Worm (Caenorhabditis elegans): ENCODE results near the gene F16G10.8.

F16G10.8 gene

ce11 chrII:2418836-2419235 lies 35.6 kb upstream of the F16G10.8 start, which contains the start of gene fbxc-20:
TSS of gene fbxc-20 (plus strand) at chrII:2419136.
- no peak for TF ChIP-seq isw-1 (GFP tag; IDR thresholded peaks at IDR 0.05)
- no peak for TF ChIP-seq lsy-2 (tag; optimal IDR thresholded peaks at IDR 0.05)
- no peak for TF ChIP-seq aly-2 (tag; optimal IDR thresholded peaks at IDR 0.05)
- no peak for TF ChIP-seq tbx-2 (tag; optimal IDR thresholded peaks at IDR 0.05)
- TF ChIP-seq elt-2 (tag; optimal IDR thresholded peaks at IDR 0.05): no peak
- TF ChIP-seq elt-3 (tag; optimal IDR thresholded peaks at IDR 0.05): no peak
- no peak for TF ChIP-seq nhr-90 (tag; optimal IDR thresholded peaks at IDR 0.05; ENCODE audit: poor library complexity)
- TF ChIP-seq ztf-11 (tag; optimal IDR thresholded peaks at IDR 0.05): no peak
- no peak for TF ChIP-seq mab-9 (GFP tag; IDR thresholded peaks at IDR 0.05)
- no peak for TF ChIP-seq tlp-1 (tag; optimal IDR thresholded peaks at IDR 0.05)
- no peak for TF ChIP-seq lin-39 (tag; optimal IDR thresholded peaks at IDR 0.05)
- no peak for TF ChIP-seq swsn-7 (tag; optimal IDR thresholded peaks at IDR 0.05)

ce11 chrII:2417889-2418288 lies 34.7 kb upstream of the F16G10.8 start, which contains the start of the genes F42G2.5 and F42G2.7:
TSS of gene F42G2.5 (minus strand) at chrII:2417989.
TSS of gene F42G2.7 (plus strand) at chrII:2418158.
- TF ChIP-seq C16A3.4 (tag; optimal IDR thresholded peaks at IDR 0.05): no peak
- no peak for TF ChIP-seq ztf-11 (tag; optimal IDR thresholded peaks at IDR 0.05)
- no peak for TF ChIP-seq ets-5 (GFP tag; IDR thresholded peaks at IDR 0.05)
- TF ChIP-seq nhr-84 (tag; optimal IDR thresholded peaks at IDR 0.05): no peak
- TF ChIP-seq nhr-77 (tag; optimal IDR thresholded peaks at IDR 0.05): no peak
- no peak for TF ChIP-seq elt-3 (tag; optimal IDR thresholded peaks at IDR 0.05)
- TF ChIP-seq nhr-19 (GFP tag; conservative IDR thresholded peaks at IDR 0.05): no peak
- no peak for TF ChIP-seq unc-130 (tag; optimal IDR thresholded peaks at IDR 0.05)
- TF ChIP-seq mab-9 (GFP tag; IDR thresholded peaks at IDR 0.05): no peak

ce11 chrII:2415439-2415838 lies 32.2 kb upstream of the F16G10.8 start, which contains the start of gene fbxa-4:
TSS of gene fbxa-4 (minus strand) at chrII:2415531.
- TF ChIP-seq pag-3 (tag; optimal IDR thresholded peaks at IDR 0.05; ENCODE audit: borderline replicate concordance, insufficient read depth): no peak
- peak in 1 of 3 experiments; percentile 4 for TF ChIP-seq dpl-1 (GFP tag; optimal IDR thresholded peaks at IDR 0.05)
- no peak for TF ChIP-seq nhr-76 (tag; optimal IDR thresholded peaks at IDR 0.05)
- peak; percentile 65 for TF ChIP-seq elt-2 (tag; optimal IDR thresholded peaks at IDR 0.05)
- peak in 1 of 2 experiments; percentile 15 for TF ChIP-seq lsy-2 (tag; optimal IDR thresholded peaks at IDR 0.05)
- peak in 1 of 2 experiments; percentile 51 for TF ChIP-seq lin-35 (GFP tag; optimal IDR thresholded peaks at IDR 0.05)
- TF ChIP-seq rnt-1 (tag; optimal IDR thresholded peaks at IDR 0.05): no peak
- no peak for TF ChIP-seq ceh-8 (GFP tag; optimal IDR thresholded peaks at IDR 0.05)
- peak; percentile 11 for TF ChIP-seq nhr-90 (tag; optimal IDR thresholded peaks at IDR 0.05; ENCODE audit: poor library complexity)
- no peak for TF ChIP-seq jun-1 (tag; optimal IDR thresholded peaks at IDR 0.05)
- TF ChIP-seq efl-1 (optimal IDR thresholded peaks at IDR 0.05): peak in 1 of 2 experiments; percentile 27
- peak in 1 of 2 experiments; percentile 35 for TF ChIP-seq efl-1 (GFP tag; optimal IDR thresholded peaks at IDR 0.05 in 1 of 2)
- no peak for TF ChIP-seq dsc-1 (tag; optimal IDR thresholded peaks at IDR 0.05)
- TF ChIP-seq F16B12.6 (tag; optimal IDR thresholded peaks at IDR 0.05): peak; percentile 44

ce11 chrII:2412649-2413048 lies 29.4 kb upstream of the F16G10.8 start, which contains the start of gene fbxa-182:
TSS of gene fbxa-182 (minus strand) at chrII:2412749.
- no peak for TF ChIP-seq nhr-19 (GFP tag; conservative IDR thresholded peaks at IDR 0.05)
- TF ChIP-seq unc-86 (tag; optimal IDR thresholded peaks at IDR 0.05): no peak
- peak; percentile 10 for TF ChIP-seq elt-2 (tag; optimal IDR thresholded peaks at IDR 0.05)
- TF ChIP-seq pag-3 (tag; optimal IDR thresholded peaks at IDR 0.05; ENCODE audit: borderline replicate concordance, insufficient read depth): no peak

ce11 chrII:2411555-2411954 lies 28.3 kb upstream of the F16G10.8 start:
- TF ChIP-seq sptf-1 (tag; optimal IDR thresholded peaks at IDR 0.05): no peak
- no peak for TF ChIP-seq egl-27 (tag; optimal IDR thresholded peaks at IDR 0.05)
- no peak for TF ChIP-seq nhr-20 (tag; optimal IDR thresholded peaks at IDR 0.05)
- TF ChIP-seq efl-1 (optimal IDR thresholded peaks at IDR 0.05): no peak
- TF ChIP-seq efl-1 (GFP tag; optimal IDR thresholded peaks at IDR 0.05 in 1 of 2): peak in 1 of 2 experiments; percentile 55
- TF ChIP-seq unc-62 (GFP tag; optimal IDR thresholded peaks at IDR 0.05): no peak

All from whole organism, L1 larva.